Worm (Caenorhabditis elegans) whole organism, early embryonic: ENCODE data around the gene ugt-55.

Experiments
- hnd-1 ChIP-seq: sonication (generic microtip); optimal IDR thresholded peaks from 2 replicates; lab custom pipeline; 2016; ENCODE audit warnings: missing genetic modification characterization, missing compliant biosample characterization
- tra-4 ChIP-seq: sonication (generic microtip); optimal IDR thresholded peaks from 2 replicates; lab custom pipeline; 2017; ENCODE audit warnings: missing genetic modification characterization, missing compliant biosample characterization

- no peak for TF ChIP-seq hnd-1 (tag; lab: Kevin White, UChicago)
- no peak for TF ChIP-seq tra-4 (tag; lab: Kevin White, UChicago)
Measured at ce11 chrV:12241126-12241525, 15.4 kb upstream of the ugt-55 start, which contains the start of gene ttr-22.
